Worm (Caenorhabditis elegans) whole organism, L2 larva: ENCODE measurements around the gene nhr-153.
A peak's percentile ranks its signal among the peaks of the same experiment; 100 is the strongest.

ENCODE experiments used
- C34F6.9 ChIP-seq: fragments of 150-350 bp; optimal IDR thresholded peaks from 2 replicates; lab custom pipeline; 2014; ENCODE audit warnings: missing biosample characterization, missing genetic modification characterization
- F13H6.1 ChIP-seq: sonication (generic microtip); optimal IDR thresholded peaks from 2 replicates; lab custom pipeline; 2016; ENCODE audit warnings: missing genetic modification characterization, missing compliant biosample characterization
- Y55F3AM.14 ChIP-seq: fragments of 200-800 bp; sonication (Bioruptor generic); optimal IDR thresholded peaks from 2 replicates; lab custom pipeline; 2018; ENCODE audit warnings: mild to moderate bottlenecking, missing genetic modification characterization, missing compliant biosample characterization
- ZK546.5 ChIP-seq: sonication (generic microtip); optimal IDR thresholded peaks from 2 replicates; lab custom pipeline; 2017; ENCODE audit warnings: missing biosample characterization, missing genetic modification characterization
- alr-1 ChIP-seq: fragments of 150-350 bp; optimal IDR thresholded peaks from 2 replicates; lab custom pipeline; 2014; ENCODE audit warnings: missing biosample characterization, missing genetic modification characterization
- aly-2 ChIP-seq: fragments of 150-350 bp; optimal IDR thresholded peaks from 2 replicates; lab custom pipeline; 2014; ENCODE audit warnings: missing biosample characterization, missing genetic modification characterization
- blmp-1 ChIP-seq: sonication (generic microtip); optimal IDR thresholded peaks from 2 replicates; lab custom pipeline; 2017; ENCODE audit warnings: missing genetic modification characterization, mild to moderate bottlenecking, missing compliant biosample characterization, antibody characterized with exemption, moderate library complexity; ENCODE audit not compliant: insufficient read depth
- ceh-16 ChIP-seq: fragments of 150-350 bp; optimal IDR thresholded peaks from 2 replicates; lab custom pipeline; 2014; ENCODE audit warnings: missing biosample characterization, missing genetic modification characterization
- ceh-82 ChIP-seq: fragments of 150-350 bp; optimal IDR thresholded peaks from 2 replicates; lab custom pipeline; 2014; ENCODE audit warnings: missing biosample characterization, missing genetic modification characterization
- crh-2 ChIP-seq: sonication (generic microtip); optimal IDR thresholded peaks from 2 replicates; lab custom pipeline; 2017; ENCODE audit warnings: missing biosample characterization, missing genetic modification characterization
- dmd-4 ChIP-seq: sonication (generic microtip); optimal IDR thresholded peaks from 2 replicates; lab custom pipeline; 2017; ENCODE audit warnings: missing biosample characterization, missing genetic modification characterization
- egl-27 ChIP-seq: sonication (generic microtip); optimal IDR thresholded peaks from 3 replicates; lab custom pipeline; 2017; ENCODE audit warnings: missing biosample characterization, missing genetic modification reagents, missing genetic modification characterization
- elt-1 ChIP-seq: fragments of 150-350 bp; optimal IDR thresholded peaks from 2 replicates; lab custom pipeline; 2014; ENCODE audit warnings: missing biosample characterization, missing genetic modification characterization
- fos-1 ChIP-seq: fragments of 150-350 bp; optimal IDR thresholded peaks from 2 replicates; lab custom pipeline; 2014; ENCODE audit warnings: missing biosample characterization, missing genetic modification characterization
- lin-13 ChIP-seq: fragments of 150-350 bp; optimal IDR thresholded peaks from 2 replicates; lab custom pipeline; 2014; ENCODE audit warnings: missing biosample characterization, missing genetic modification reagents, missing genetic modification characterization
- lsy-2 ChIP-seq, 2 experiments: fragments of 150-350 bp in 1 of 2; sonication (generic microtip) in 1 of 2; optimal IDR thresholded peaks; 2 replicates each; lab custom pipeline; 2014 to 2017; ENCODE audit warnings: missing biosample characterization in 2 of 2, missing genetic modification characterization in 2 of 2
- mab-5 ChIP-seq: fragments of 150-350 bp; optimal IDR thresholded peaks from 2 replicates; lab custom pipeline; 2014; ENCODE audit warnings: missing biosample characterization, missing genetic modification characterization
- mbf-1 ChIP-seq: sonication (generic microtip); optimal IDR thresholded peaks from 2 replicates; lab custom pipeline; 2017; ENCODE audit warnings: missing biosample characterization, missing genetic modification characterization
- mdl-1 ChIP-seq, 2 experiments: fragments of 150-350 bp in 1 of 2; sonication (generic microtip) in 1 of 2; optimal IDR thresholded peaks; 2 replicates each; lab custom pipeline; 2017; ENCODE audit warnings: missing biosample characterization in 2 of 2, missing genetic modification characterization in 2 of 2
- nhr-129 ChIP-seq: fragments of 150-350 bp; optimal IDR thresholded peaks from 2 replicates; lab custom pipeline; 2014; ENCODE audit warnings: missing biosample characterization, missing genetic modification characterization
- nhr-21 ChIP-seq: fragments of 150-350 bp; optimal IDR thresholded peaks from 2 replicates; lab custom pipeline; 2014; ENCODE audit warnings: missing biosample characterization, missing genetic modification characterization
- nhr-23 ChIP-seq: fragments of 150-350 bp; optimal IDR thresholded peaks from 2 replicates; lab custom pipeline; 2014; ENCODE audit warnings: missing biosample characterization, missing genetic modification reagents, missing genetic modification characterization
- nhr-237 ChIP-seq: fragments of 150-350 bp; optimal IDR thresholded peaks from 2 replicates; lab custom pipeline; 2014; ENCODE audit warnings: missing biosample characterization, missing genetic modification characterization
- nhr-25 ChIP-seq: fragments of 150-350 bp; sonication (generic microtip); optimal IDR thresholded peaks from 3 replicates; lab custom pipeline; 2014; ENCODE audit warnings: missing biosample characterization, missing genetic modification characterization
- nhr-77 ChIP-seq: fragments of 150-350 bp; optimal IDR thresholded peaks from 2 replicates; lab custom pipeline; 2014; ENCODE audit warnings: missing biosample characterization, missing genetic modification characterization
- peb-1 ChIP-seq: fragments of 150-350 bp; optimal IDR thresholded peaks from 2 replicates; lab custom pipeline; 2014; ENCODE audit warnings: missing biosample characterization, missing genetic modification characterization
- sem-4 ChIP-seq: fragments of 150-350 bp; optimal IDR thresholded peaks from 2 replicates; lab custom pipeline; 2014; ENCODE audit warnings: missing biosample characterization, missing genetic modification reagents, missing genetic modification characterization
- skn-1 ChIP-seq: sonication (generic microtip); optimal IDR thresholded peaks from 2 replicates; lab custom pipeline; 2017; ENCODE audit warnings: missing biosample characterization, missing genetic modification characterization
- sma-3 ChIP-seq: sonication (generic microtip); optimal IDR thresholded peaks from 2 replicates; lab custom pipeline; 2016; ENCODE audit warnings: missing genetic modification reagents, missing genetic modification characterization, missing compliant biosample characterization
- sma-9 ChIP-seq, 2 experiments: fragments of 150-350 bp in 1 of 2; sonication (generic microtip) in 1 of 2; optimal IDR thresholded peaks; 2 replicates each; lab custom pipeline; 2014 to 2016; ENCODE audit warnings: missing genetic modification characterization in 2 of 2, mild to moderate bottlenecking in 1 of 2, missing biosample characterization in 1 of 2, missing compliant biosample characterization in 1 of 2, missing genetic modification reagents in 1 of 2, moderate library complexity in 1 of 2
- unc-39 ChIP-seq: fragments of 150-350 bp; optimal IDR thresholded peaks from 2 replicates; lab custom pipeline; 2014; ENCODE audit warnings: missing biosample characterization, missing genetic modification characterization
- unc-55 ChIP-seq: fragments of 150-350 bp; sonication (generic microtip); optimal IDR thresholded peaks from 3 replicates; lab custom pipeline; 2014; ENCODE audit warnings: missing biosample characterization, missing genetic modification reagents, missing genetic modification characterization
- zag-1 ChIP-seq: fragments of 150-350 bp; optimal IDR thresholded peaks from 2 replicates; lab custom pipeline; 2014; ENCODE audit warnings: missing biosample characterization, missing genetic modification characterization
- ztf-1 ChIP-seq: fragments of 200-800 bp; sonication (Bioruptor generic); conservative IDR thresholded peaks from 2 replicates; pipeline ENCODE4 v1.3.6; 2022; ENCODE audit warnings: missing genetic modification characterization, missing compliant biosample characterization
- ztf-4 ChIP-seq: fragments of 150-350 bp; optimal IDR thresholded peaks from 2 replicates; lab custom pipeline; 2014; ENCODE audit warnings: missing biosample characterization, missing genetic modification characterization

The nhr-153 gene

DNA sequence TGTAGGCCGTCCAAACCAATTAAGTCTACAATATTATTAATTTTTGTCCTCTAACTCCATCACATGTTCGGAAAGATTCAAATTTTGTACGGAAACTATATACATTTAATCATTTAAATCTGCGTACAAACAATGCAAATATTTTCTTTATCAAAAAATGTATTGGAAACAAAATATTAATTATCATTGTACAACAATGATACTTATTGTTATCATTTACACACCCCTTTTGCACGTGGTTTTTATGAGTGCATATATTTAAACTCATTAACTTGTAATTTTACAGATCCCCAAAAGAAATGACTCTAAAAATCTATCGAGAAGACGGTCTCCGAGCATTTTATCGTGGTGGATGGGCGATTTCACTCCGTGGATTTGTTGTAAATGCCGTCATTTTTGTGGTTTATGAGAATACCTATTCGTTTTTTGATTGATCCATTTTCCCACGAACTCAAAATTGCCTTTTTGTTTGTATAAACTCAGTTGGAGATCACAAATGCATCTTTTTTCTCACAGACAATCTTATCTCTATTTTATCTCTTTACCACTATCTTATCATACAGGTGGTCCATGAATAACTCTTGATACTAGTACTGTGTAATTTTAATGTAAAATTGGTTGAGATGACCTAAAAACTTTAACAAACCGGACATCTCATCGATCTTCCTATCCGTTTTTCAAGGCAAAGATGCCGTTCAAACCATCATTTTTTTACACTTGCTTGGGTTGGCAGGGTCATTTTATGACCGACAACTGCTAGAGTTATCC is 18.0 kb upstream of the nhr-153 start:
- TF ChIP-seq nhr-77 (tag; lab: Kevin White, UChicago) (no peak), fos-1 (peak; percentile 16), mdl-1 (tag; optimal IDR thresholded peaks at IDR 0.05; lab: Kevin White, UChicago) (no peak), nhr-25 (tag; lab: Kevin White, UChicago) (no peak), crh-2 (tag; lab: Kevin White, UChicago) (no peak)

- TF ChIP-seq ztf-4 (tag; lab: Kevin White, UChicago) = no peak
- TF ChIP-seq sem-4 (tag; lab: Kevin White, UChicago) = no peak
- no peak for TF ChIP-seq C34F6.9 (tag; lab: Kevin White, UChicago)
- TF ChIP-seq blmp-1 = no peak
- TF ChIP-seq unc-39 (tag; lab: Kevin White, UChicago) = no peak
- TF ChIP-seq ztf-1 = no peak
- TF ChIP-seq nhr-129 (tag; lab: Kevin White, UChicago) = no peak
- no peak for TF ChIP-seq nhr-21 (tag; lab: Kevin White, UChicago)
- TF ChIP-seq Y55F3AM.14 (GFP tag; lab: Kevin White, UChicago) = no peak
- no peak for TF ChIP-seq elt-1 (tag; lab: Kevin White, UChicago)
Observed at ce11 chrV:12086934-12087333, 17.1 kb upstream of the nhr-153 start, which contains the start of gene gana-1. gana-1 (plus strand) TSS chrV:12087234.

- TF ChIP-seq unc-55 (no peak), nhr-23 (no peak), sma-9 (GFP tag; optimal IDR thresholded peaks at IDR 0.05; lab: Kevin White, UChicago) (no peak), sma-9 (tag; optimal IDR thresholded peaks at IDR 0.05; lab: Kevin White, UChicago) (no peak), dmd-4 (no peak), aly-2 (tag; lab: Kevin White, UChicago) (no peak), mab-5 (no peak), skn-1 (tag; lab: Kevin White, UChicago) (no peak), elt-1 (tag; lab: Kevin White, UChicago) (no peak), ztf-1 (no peak), zag-1 (tag; lab: Kevin White, UChicago) (no peak), peb-1 (tag; lab: Kevin White, UChicago) (no peak), mbf-1 (tag; lab: Kevin White, UChicago) (no peak), egl-27 (tag; lab: Kevin White, UChicago) (no peak), lsy-2 (tag; optimal IDR thresholded peaks at IDR 0.05; lab: Kevin White, UChicago) (no peak), ceh-82 (tag; lab: Kevin White, UChicago) (no peak), alr-1 (tag; lab: Kevin White, UChicago) (no peak)
Observed at ce11 chrV:12088773-12089172, 15.2 kb upstream of the nhr-153 start, which contains the start of gene R07B7.12. R07B7.12 (plus strand) TSS chrV:12089073.

DNA sequence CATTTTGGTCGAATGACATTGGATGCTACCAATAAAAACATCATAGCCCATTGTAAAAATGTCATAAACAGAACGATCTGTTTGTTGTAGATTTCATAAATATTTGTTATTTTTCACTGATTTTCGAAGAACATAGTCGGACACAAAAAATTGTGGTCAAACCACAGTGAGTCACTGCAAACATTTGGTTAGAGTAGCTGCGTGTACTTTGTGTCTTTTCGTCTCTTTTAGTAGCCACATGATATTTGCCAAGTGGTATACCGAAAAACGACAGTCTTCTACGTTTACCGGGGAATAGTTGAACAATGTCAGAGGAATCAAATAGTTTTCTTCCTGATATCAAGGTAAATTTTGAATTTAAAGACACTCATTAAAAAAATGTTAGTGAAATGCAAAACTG is 12.3 kb upstream of the nhr-153 start, which contains the start of gene nhr-206:
TSS of gene nhr-206 (plus strand) at position 248 of the 400 bp plus-strand sequence.
- TF ChIP-seq lsy-2 (tag; optimal IDR thresholded peaks at IDR 0.05; lab: Kevin White, UChicago) (no peak), mab-5 (no peak), sma-9 (GFP tag; optimal IDR thresholded peaks at IDR 0.05; lab: Kevin White, UChicago) (peak; percentile 56), sma-9 (tag; optimal IDR thresholded peaks at IDR 0.05; lab: Kevin White, UChicago) (no peak), ZK546.5 (tag; lab: Kevin White, UChicago) (no peak), ceh-16 (no peak), nhr-77 (tag; lab: Kevin White, UChicago) (no peak), fos-1 (peak; percentile 85), nhr-237 (no peak), sma-3 (peak; percentile 21), lin-13 (GFP tag; lab: Kevin White, UChicago) (no peak), F13H6.1 (tag; lab: Kevin White, UChicago) (peak; percentile 7), blmp-1 (no peak), nhr-129 (tag; lab: Kevin White, UChicago) (peak; percentile 71), nhr-25 (tag; lab: Kevin White, UChicago) (peak; percentile 12), crh-2 (tag; lab: Kevin White, UChicago) (peak; percentile 67), aly-2 (tag; lab: Kevin White, UChicago) (no peak), mbf-1 (tag; lab: Kevin White, UChicago) (no peak), peb-1 (tag; lab: Kevin White, UChicago) (no peak)
